Fruit fly (Drosophila melanogaster): ENCODE data around the gene ICA69.
A peak's percentile ranks its signal among the peaks of the same experiment; 100 is the strongest.

Gene ICA69

dm6 chr3L:21100429-21100828, 30.8 kb upstream of the ICA69 start:
- TF ChIP-seq CG13775 (GFP tag; optimal IDR thresholded peaks at IDR 0.05) (peak; percentile 4), gcm2 (GFP tag; optimal IDR thresholded peaks at IDR 0.05) (no peak), tio (GFP tag; optimal IDR thresholded peaks at IDR 0.05) (peak; percentile 20), slbo (GFP tag; IDR thresholded peaks at IDR 0.05) (peak; percentile 52), ken (GFP tag; IDR thresholded peaks at IDR 0.05) (no peak), schlank (tag; optimal IDR thresholded peaks at IDR 0.05) (no peak), lmd (GFP tag; IDR thresholded peaks at IDR 0.05) (no peak; the same call in 1 of the 2 replicates), H15 (GFP tag; IDR thresholded peaks at IDR 0.05) (no peak), slp2 (GFP tag; optimal IDR thresholded peaks at IDR 0.05) (no peak), tgo (GFP tag; IDR thresholded peaks at IDR 0.05) (no peak), HmgZ (tag; optimal IDR thresholded peaks at IDR 0.05) (no peak), Pdp1 (GFP tag; optimal IDR thresholded peaks at IDR 0.05) (peak in 1 of 2 experiments; percentile 77), grau (tag; optimal IDR thresholded peaks at IDR 0.05) (peak; percentile 74), CG13287 (GFP tag; IDR thresholded peaks at IDR 0.05; ENCODE audit: partially characterized antibody) (no peak), Meics (GFP tag; optimal IDR thresholded peaks at IDR 0.05) (peak; percentile 23), dysf (GFP tag; IDR thresholded peaks at IDR 0.05) (peak; percentile 26; the same call in 1 of the 3 replicates), CG4404 (GFP tag; IDR thresholded peaks at IDR 0.05) (no peak), cas (GFP tag; IDR thresholded peaks at IDR 0.05) (no peak), CG11398 (GFP tag; optimal IDR thresholded peaks at IDR 0.05) (no peak), unc-4 (GFP tag; IDR thresholded peaks at IDR 0.05; ENCODE audit: partially characterized antibody) (no peak), al (GFP tag; IDR thresholded peaks at IDR 0.05) (no peak), Drgx (GFP tag; IDR thresholded peaks at IDR 0.05) (no peak), Dek (tag; optimal IDR thresholded peaks at IDR 0.05) (no peak), sob (GFP tag; IDR thresholded peaks at IDR 0.05) (no peak), CG11085 (GFP tag; IDR thresholded peaks at IDR 0.05) (no peak), ind (GFP tag; optimal IDR thresholded peaks at IDR 0.05) (peak; percentile 3), CG11504 (tag; optimal IDR thresholded peaks at IDR 0.05) (peak; percentile 1), CG9932 (GFP tag; IDR thresholded peaks at IDR 0.05) (peak; percentile 56), CG12659 (GFP tag; optimal IDR thresholded peaks at IDR 0.05) (peak; percentile 9), Nf-YA (GFP tag; IDR thresholded peaks at IDR 0.05) (no peak), D19B (GFP tag; optimal IDR thresholded peaks at IDR 0.05) (peak; percentile 5), CG6813 (GFP tag; optimal IDR thresholded peaks at IDR 0.05) (no peak), CG7786 (GFP tag; optimal IDR thresholded peaks at IDR 0.05) (no peak), nom (GFP tag; optimal IDR thresholded peaks at IDR 0.05) (no peak), CG2678 (tag; optimal IDR thresholded peaks at IDR 0.05) (peak; percentile 22), CG30403 (GFP tag; optimal IDR thresholded peaks at IDR 0.05) (peak; percentile 32), MESR4 (GFP tag; optimal IDR thresholded peaks at IDR 0.05) (no peak), CG17361 (GFP tag; IDR thresholded peaks at IDR 0.05) (0 out of 3 replicates have a peak, but pooled peaks have one; percentile 37), ato (GFP tag; IDR thresholded peaks at IDR 0.05; ENCODE audit: partially characterized antibody) (no peak), dpn (GFP tag; optimal IDR thresholded peaks at IDR 0.05) (peak in 1 of 2 experiments; percentile 1), gt (GFP tag; IDR thresholded peaks at IDR 0.05) (no peak), trh (GFP tag; optimal IDR thresholded peaks at IDR 0.05) (no peak), lab (GFP tag; optimal IDR thresholded peaks at IDR 0.05) (peak; percentile 14), Fer1 (GFP tag; optimal IDR thresholded peaks at IDR 0.05) (no peak), CG15269 (tag; optimal IDR thresholded peaks at IDR 0.05) (peak; percentile 22), CG2120 (GFP tag; optimal IDR thresholded peaks at IDR 0.05) (peak; percentile 39), Rfx (GFP tag; IDR thresholded peaks at IDR 0.05) (peak; percentile 40; the same call in 1 of the 2 replicates), CG9727 (GFP tag; optimal IDR thresholded peaks at IDR 0.05) (peak; percentile 16), Hr51 (GFP tag; optimal IDR thresholded peaks at IDR 0.05) (no peak), bcd (GFP tag; optimal IDR thresholded peaks at IDR 0.05) (peak; percentile 3), gem (tag; optimal IDR thresholded peaks at IDR 0.05) (peak; percentile 44)

All from whole organism, embryonic.